Fruit fly (Drosophila melanogaster): ENCODE data around the gene crp.

Gene crp

dm6 chr2L:16281419-16282076 lies 6.0 kb downstream of the crp start (continued):
- TF ChIP-seq tll (GFP tag; optimal IDR thresholded peaks at IDR 0.05) (no peak), pita (GFP tag; optimal IDR thresholded peaks at IDR 0.05) (no peak), Ssrp (tag; optimal IDR thresholded peaks at IDR 0.05) (peak; percentile 26), hbn (GFP tag; IDR thresholded peaks at IDR 0.05; ENCODE audit: partially characterized antibody) (no peak), rib (GFP tag; IDR thresholded peaks at IDR 0.05) (peak; percentile 14; the same call in 1 of the 2 replicates), Xrp1 (GFP tag; IDR thresholded peaks at IDR 0.05) (0 out of 2 replicates have a peak, but pooled peaks have one; percentile 15), Jarid2 (GFP tag; optimal IDR thresholded peaks at IDR 0.05) (no peak), CG11093 (GFP tag; IDR thresholded peaks at IDR 0.05) (no peak), fd102C (GFP tag; optimal IDR thresholded peaks at IDR 0.05) (no peak), CG10267 (tag; optimal IDR thresholded peaks at IDR 0.05) (peak; percentile 8), CG9215 (GFP tag; IDR thresholded peaks at IDR 0.05) (no peak), usp (GFP tag; optimal IDR thresholded peaks at IDR 0.05) (no peak), CG13424 (tag; optimal IDR thresholded peaks at IDR 0.05) (peak; percentile 35), Ets97D (GFP tag; optimal IDR thresholded peaks at IDR 0.05) (no peak), CG18262 (tag; optimal IDR thresholded peaks at IDR 0.05) (peak; percentile 39), Fer2 (tag; optimal IDR thresholded peaks at IDR 0.05) (no peak), caup (GFP tag; optimal IDR thresholded peaks at IDR 0.05; ENCODE audit: severe bottlenecking) (no peak), Ets65A (GFP tag) (peak; percentile 38), Myb (GFP tag; optimal IDR thresholded peaks at IDR 0.05) (no peak), sqz (GFP tag; optimal IDR thresholded peaks at IDR 0.05) (no peak), CG34422 (GFP tag; IDR thresholded peaks at IDR 0.05) (no peak), D19B (GFP tag; optimal IDR thresholded peaks at IDR 0.05) (no peak), CG11723 (GFP tag; optimal IDR thresholded peaks at IDR 0.05) (no peak), CG2202 (tag; optimal IDR thresholded peaks at IDR 0.05) (no peak), CG17359 (tag; optimal IDR thresholded peaks at IDR 0.05) (no peak), gfzf (GFP tag; optimal IDR thresholded peaks at IDR 0.05) (no peak), bbx (GFP tag; IDR thresholded peaks at IDR 0.05; ENCODE audit: partially characterized antibody) (no peak), bab2 (GFP tag; optimal IDR thresholded peaks at IDR 0.05) (no peak), pb (GFP tag; optimal IDR thresholded peaks at IDR 0.05) (no peak), CG18011 (GFP tag; optimal IDR thresholded peaks at IDR 0.05) (no peak), croc (GFP tag; conservative IDR thresholded peaks at IDR 0.05) (no peak), CoRest (tag; optimal IDR thresholded peaks at IDR 0.05) (peak; percentile 36), Antp (GFP tag; optimal IDR thresholded peaks at IDR 0.05) (no peak), gcm (GFP tag; optimal IDR thresholded peaks at IDR 0.05) (no peak), CG17328 (GFP tag; IDR thresholded peaks at IDR 0.05) (no peak), maf-S (GFP tag; optimal IDR thresholded peaks at IDR 0.05) (no peak), zfh1 (GFP tag; IDR thresholded peaks at IDR 0.05) (no peak), pros (GFP tag; optimal IDR thresholded peaks at IDR 0.05) (no peak), CG10565 (GFP tag; optimal IDR thresholded peaks at IDR 0.05) (no peak), CG3281 (GFP tag; optimal IDR thresholded peaks at IDR 0.05) (no peak), CG8089 (GFP tag; optimal IDR thresholded peaks at IDR 0.05) (no peak), fd96Cb (tag; optimal IDR thresholded peaks at IDR 0.05) (no peak), danr (GFP tag; IDR thresholded peaks at IDR 0.05) (no peak), CG1603 (tag; optimal IDR thresholded peaks at IDR 0.05) (no peak), Deaf1 (tag; optimal IDR thresholded peaks at IDR 0.05) (no peak), grn (GFP tag; optimal IDR thresholded peaks at IDR 0.05) (no peak), Med (GFP tag) (peak; percentile 46), CG18619 (GFP tag; optimal IDR thresholded peaks at IDR 0.05) (no peak), kni (GFP tag; optimal IDR thresholded peaks at IDR 0.05) (peak; percentile 19), nerfin-1 (tag; optimal IDR thresholded peaks at IDR 0.05) (no peak)

All from whole organism, embryonic.